Fruit fly (Drosophila melanogaster) whole organism, embryonic: ENCODE results near the gene Aprt.

Experiments
- CG10274 ChIP-seq: fragments of 200-800 bp; sonication (Bioruptor generic); optimal IDR thresholded peaks from 3 replicates; lab custom pipeline; 2017; ENCODE audit warnings: missing biosample characterization, mild to moderate bottlenecking, missing genetic modification characterization
- CG12155 ChIP-seq: fragments of 200-800 bp; sonication (Bioruptor generic); optimal IDR thresholded peaks from 3 replicates; lab custom pipeline; 2016; ENCODE audit warnings: missing biosample characterization, missing genetic modification characterization
- CG13424 ChIP-seq: fragments of 200-800 bp; sonication (Bioruptor generic); optimal IDR thresholded peaks from 2 replicates; lab custom pipeline; 2019; ENCODE audit warnings: missing biosample characterization, mild to moderate bottlenecking, missing genetic modification characterization, moderate library complexity
- CG13624 ChIP-seq: fragments of 200-800 bp; sonication (Bioruptor generic); optimal IDR thresholded peaks from 2 replicates; lab custom pipeline; 2016; ENCODE audit warnings: missing biosample characterization, missing genetic modification characterization
- CG15073 ChIP-seq: fragments of 200-800 bp; sonication (Bioruptor generic); optimal IDR thresholded peaks from 2 replicates; lab custom pipeline; 2016; ENCODE audit warnings: missing biosample characterization, missing genetic modification characterization
- CG1529 ChIP-seq: fragments of 200-800 bp; sonication (Bioruptor generic); optimal IDR thresholded peaks from 3 replicates; lab custom pipeline; 2018; ENCODE audit warnings: missing biosample characterization, missing genetic modification characterization
- CG16813 ChIP-seq: fragments of 200-800 bp; sonication (Bioruptor generic); IDR thresholded peaks from 3 replicates; pipeline ENCODE4 v1.3.6; 2022; ENCODE audit warnings: missing biosample characterization, missing genetic modification characterization; ENCODE audit not compliant: partially characterized antibody
- CG17912 ChIP-seq: fragments of 200-800 bp; sonication (Bioruptor generic); optimal IDR thresholded peaks from 2 replicates; lab custom pipeline; 2018; ENCODE audit warnings: missing biosample characterization, mild to moderate bottlenecking, missing genetic modification characterization
- CG18011 ChIP-seq: fragments of 200-800 bp; sonication (Bioruptor generic); optimal IDR thresholded peaks from 2 replicates; lab custom pipeline; 2017; ENCODE audit warnings: missing biosample characterization, missing genetic modification characterization, mild to moderate bottlenecking, moderate library complexity, missing genotype
- CG2116 ChIP-seq: fragments of 200-800 bp; sonication (Bioruptor generic); optimal IDR thresholded peaks from 3 replicates; lab custom pipeline; 2018; ENCODE audit warnings: missing biosample characterization, mild to moderate bottlenecking, missing genetic modification characterization
- CG30020 ChIP-seq: fragments of 200-800 bp; optimal IDR thresholded peaks from 2 replicates; lab custom pipeline; 2019; ENCODE audit warnings: missing biosample characterization, mild to moderate bottlenecking, missing genetic modification characterization, moderate library complexity
- CG30431 ChIP-seq: fragments of 200-800 bp; sonication (Bioruptor generic); optimal IDR thresholded peaks from 2 replicates; lab custom pipeline; 2017; ENCODE audit warnings: missing biosample characterization, missing genetic modification characterization
- CG31388 ChIP-seq: fragments of 200-800 bp; sonication (Bioruptor generic); optimal IDR thresholded peaks from 2 replicates; lab custom pipeline; 2016; ENCODE audit warnings: missing biosample characterization, missing genetic modification characterization
- CG32772 ChIP-seq: fragments of 200-800 bp; sonication (Bioruptor generic); IDR thresholded peaks from 2 replicates; pipeline ENCODE4 v1.3.6; 2022; ENCODE audit warnings: missing biosample characterization, missing genetic modification characterization
- CG8388 ChIP-seq: fragments of 200-800 bp; sonication (Bioruptor generic); optimal IDR thresholded peaks from 2 replicates; lab custom pipeline; 2019; ENCODE audit warnings: missing biosample characterization, mild to moderate bottlenecking, missing genetic modification characterization, moderate library complexity
- CG9215 ChIP-seq: fragments of 200-800 bp; sonication (Bioruptor generic); IDR thresholded peaks from 2 replicates; pipeline ENCODE4 v1.3.6; 2022; ENCODE audit warnings: missing biosample characterization, missing genetic modification characterization
- CG9609 ChIP-seq: fragments of 200-800 bp; sonication (Bioruptor generic); optimal IDR thresholded peaks from 3 replicates; lab custom pipeline; 2016; ENCODE audit warnings: missing biosample characterization, missing genetic modification characterization
- CG9817 ChIP-seq: fragments of 200-800 bp; sonication (Bioruptor generic); optimal IDR thresholded peaks from 2 replicates; lab custom pipeline; 2018; ENCODE audit warnings: missing biosample characterization, mild to moderate bottlenecking, missing genetic modification characterization, moderate library complexity
- Dip2 ChIP-seq: fragments of 200-800 bp; sonication (Bioruptor generic); IDR thresholded peaks from 2 replicates; pipeline ENCODE4 v1.3.6; 2022; ENCODE audit warnings: missing biosample characterization, missing genetic modification characterization
- E2f1 ChIP-seq: fragments of 200-800 bp; sonication (Bioruptor generic); IDR thresholded peaks from 2 replicates; pipeline ENCODE4 v1.3.6; 2022; ENCODE audit warnings: missing biosample characterization, missing genetic modification characterization
- Eip74EF ChIP-seq, 2 experiments: fragments of 200-800 bp in 1 of 2; fragments of >200 bp in 1 of 2; sonication (Bioruptor generic) in 1 of 2; optimal IDR thresholded peaks; 2 replicates each; lab custom pipeline; 2017 to 2019; ENCODE audit warnings: missing biosample characterization in 2 of 2, missing genetic modification characterization in 2 of 2, mild to moderate bottlenecking in 1 of 2, moderate library complexity in 1 of 2
- Ets97D ChIP-seq: fragments of 200-800 bp; sonication (Bioruptor generic); optimal IDR thresholded peaks from 3 replicates; lab custom pipeline; 2016; ENCODE audit warnings: missing biosample characterization, missing genetic modification characterization
- HHEX ChIP-seq: fragments of 200-800 bp; sonication (Bioruptor generic); optimal IDR thresholded peaks from 3 replicates; lab custom pipeline; 2017; ENCODE audit warnings: missing biosample characterization, mild to moderate bottlenecking, missing genetic modification characterization, missing genetic modification reagents
- Hmx ChIP-seq: fragments of 200-800 bp; sonication (Bioruptor generic); optimal IDR thresholded peaks from 2 replicates; lab custom pipeline; 2016; ENCODE audit warnings: missing biosample characterization, missing genetic modification characterization
- Ravus ChIP-seq: fragments of 200-800 bp; sonication (Bioruptor generic); IDR thresholded peaks from 2 replicates; pipeline ENCODE4 v1.3.6; 2022; ENCODE audit warnings: missing biosample characterization, missing genetic modification characterization
- Rx ChIP-seq: fragments of 200-800 bp; sonication (Bioruptor generic); IDR thresholded peaks from 2 replicates; pipeline ENCODE4 v1.3.6; 2022; ENCODE audit warnings: missing biosample characterization, missing genetic modification characterization
- Stat92E ChIP-seq, 3 experiments: fragments of >200 bp in 2 of 3; fragments of 200-800 bp in 1 of 3; sonication (Bioruptor generic) in 1 of 3; optimal IDR thresholded peaks; 2 replicates each; lab custom pipeline; 2017 to 2019; ENCODE audit warnings: missing biosample characterization in 3 of 3, missing genetic modification characterization in 3 of 3, mild to moderate bottlenecking in 1 of 3, moderate library complexity in 1 of 3
- Trl ChIP-seq, 3 experiments: fragments of >200 bp in 2 of 3; fragments of 200-800 bp in 1 of 3; sonication (Bioruptor generic) in 1 of 3; optimal IDR thresholded peaks; 2 replicates in 1 of 3; 3 replicates in 2 of 3; lab custom pipeline; 2016 to 2017; ENCODE audit warnings: missing biosample characterization in 1 of 3, missing genetic modification characterization in 1 of 3
- abd-A ChIP-seq: fragments of 200-800 bp; sonication (Bioruptor generic); optimal IDR thresholded peaks from 3 replicates; lab custom pipeline; 2019; ENCODE audit warnings: missing biosample characterization, mild to moderate bottlenecking, missing genetic modification characterization, moderate library complexity
- ash1 ChIP-seq: fragments of 200-800 bp; sonication (Bioruptor generic); optimal IDR thresholded peaks from 2 replicates; lab custom pipeline; 2018; ENCODE audit warnings: missing biosample characterization, mild to moderate bottlenecking, missing genetic modification characterization
- dati ChIP-seq: fragments of 200-800 bp; sonication (Bioruptor generic); IDR thresholded peaks from 2 replicates; pipeline ENCODE4 v1.3.6; 2022; ENCODE audit warnings: missing biosample characterization, missing genetic modification characterization
- esg ChIP-seq: fragments of 200-800 bp; sonication (Bioruptor generic); conservative IDR thresholded peaks from 2 replicates; pipeline ENCODE4 v1.3.6; 2022; ENCODE audit warnings: missing biosample characterization, missing genetic modification characterization
- fd102C ChIP-seq: fragments of 200-800 bp; sonication (Bioruptor generic); optimal IDR thresholded peaks from 2 replicates; lab custom pipeline; 2018; ENCODE audit warnings: missing biosample characterization, mild to moderate bottlenecking, missing genetic modification characterization, moderate library complexity
- fd3F ChIP-seq: fragments of 200-800 bp; sonication (Bioruptor generic); optimal IDR thresholded peaks from 2 replicates; lab custom pipeline; 2018; ENCODE audit warnings: missing biosample characterization, mild to moderate bottlenecking, missing genetic modification characterization, moderate library complexity
- fd96Cb ChIP-seq: fragments of 200-800 bp; sonication (Bioruptor generic); optimal IDR thresholded peaks from 2 replicates; lab custom pipeline; 2018; ENCODE audit warnings: missing biosample characterization, mild to moderate bottlenecking, missing genetic modification characterization, moderate library complexity
- gem ChIP-seq: fragments of 200-800 bp; sonication (Bioruptor generic); optimal IDR thresholded peaks from 2 replicates; lab custom pipeline; 2019; ENCODE audit warnings: missing biosample characterization, mild to moderate bottlenecking, missing genetic modification characterization, moderate library complexity
- gfzf ChIP-seq: fragments of 200-800 bp; sonication (Bioruptor generic); optimal IDR thresholded peaks from 2 replicates; lab custom pipeline; 2016; ENCODE audit warnings: missing biosample characterization, mild to moderate bottlenecking, missing genetic modification characterization, moderate library complexity
- gt ChIP-seq: fragments of 200-800 bp; sonication (Bioruptor generic); IDR thresholded peaks from 2 replicates; pipeline ENCODE4 v1.3.6; 2022; ENCODE audit warnings: missing biosample characterization, missing genetic modification characterization
- hb ChIP-seq: fragments of 200-800 bp; sonication (Bioruptor generic); IDR thresholded peaks from 3 replicates; pipeline ENCODE4 v1.3.6; 2022; ENCODE audit warnings: missing biosample characterization, missing genetic modification characterization; ENCODE audit not compliant: partially characterized antibody
- jumu ChIP-seq: fragments of 200-800 bp; sonication (Bioruptor generic); optimal IDR thresholded peaks from 3 replicates; lab custom pipeline; 2016; ENCODE audit warnings: missing biosample characterization, missing genetic modification characterization
- kah ChIP-seq: fragments of 200-800 bp; sonication (Bioruptor generic); optimal IDR thresholded peaks from 2 replicates; lab custom pipeline; 2018; ENCODE audit warnings: missing biosample characterization, mild to moderate bottlenecking, missing genetic modification characterization
- odd ChIP-seq: fragments of 200-800 bp; sonication (Bioruptor generic); optimal IDR thresholded peaks from 2 replicates; lab custom pipeline; 2017; ENCODE audit warnings: missing biosample characterization, mild to moderate bottlenecking, missing genetic modification characterization
- sisA ChIP-seq: fragments of 200-800 bp; sonication (Bioruptor generic); IDR thresholded peaks from 2 replicates; pipeline ENCODE4 v1.3.6; 2022; ENCODE audit warnings: missing biosample characterization, missing genetic modification characterization
- sna ChIP-seq: fragments of 200-800 bp; sonication (Bioruptor generic); IDR thresholded peaks from 2 replicates; pipeline ENCODE4 v1.3.6; 2022; ENCODE audit warnings: missing biosample characterization, missing genetic modification characterization; ENCODE audit not compliant: partially characterized antibody
- sug ChIP-seq: fragments of 200-800 bp; optimal IDR thresholded peaks from 2 replicates; lab custom pipeline; 2019; ENCODE audit warnings: missing biosample characterization, mild to moderate bottlenecking, missing genetic modification characterization, moderate library complexity
- tna ChIP-seq: fragments of 200-800 bp; sonication (Bioruptor generic); IDR thresholded peaks from 2 replicates; pipeline ENCODE4 v1.3.6; 2022; ENCODE audit warnings: missing biosample characterization, missing genetic modification characterization; ENCODE audit not compliant: partially characterized antibody
- wek ChIP-seq: fragments of 200-800 bp; sonication (Bioruptor generic); optimal IDR thresholded peaks from 3 replicates; lab custom pipeline; 2018; ENCODE audit warnings: missing biosample characterization, mild to moderate bottlenecking, missing genetic modification characterization, moderate library complexity

The Aprt gene

DNA sequence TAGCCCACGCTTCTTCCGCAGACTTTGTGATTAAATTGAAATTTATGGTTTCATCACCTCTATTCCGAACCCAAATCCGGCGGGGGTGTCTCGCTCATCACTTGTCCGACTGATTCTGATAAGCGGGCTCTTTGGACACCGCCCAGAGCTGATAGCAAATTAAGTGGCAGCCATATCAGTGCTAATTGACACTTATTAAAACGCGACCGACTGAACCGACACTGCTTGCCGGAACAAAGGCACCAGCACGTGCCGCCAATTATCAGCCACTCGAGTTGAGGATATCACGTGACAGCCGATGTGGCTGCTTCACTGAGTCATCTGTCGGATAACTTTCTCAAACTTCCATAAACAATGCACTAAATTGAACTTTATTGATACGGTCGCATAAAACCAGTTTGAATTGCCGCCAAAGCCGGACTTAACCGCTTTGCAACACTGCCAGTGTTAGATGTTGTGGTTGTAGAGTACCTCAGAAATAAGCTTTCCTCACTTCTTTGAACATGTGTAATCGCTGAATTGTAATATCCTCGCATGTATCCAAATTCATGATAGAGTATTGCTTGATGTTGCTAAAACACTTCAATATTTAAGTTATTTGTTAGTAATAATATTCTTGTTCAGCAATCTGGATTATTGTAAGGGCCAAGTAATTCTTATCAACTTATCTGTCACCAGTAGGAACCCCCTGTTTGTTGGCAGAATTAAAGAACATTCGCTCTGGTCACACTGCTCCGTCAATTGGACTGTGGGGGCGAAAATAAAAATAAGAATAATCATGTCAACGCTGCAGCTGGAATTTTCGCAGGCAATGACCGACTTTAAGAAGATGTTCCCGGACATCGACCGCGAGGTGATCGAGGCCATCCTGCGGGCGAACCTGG is 28.1 kb downstream of the Aprt start, which contains the start of gene CG12024 (continued):
- no peak for TF ChIP-seq Dip2 (GFP tag; lab: Robert Waterston, UW)
- peak in 1 of 2 experiments; percentile 11 for TF ChIP-seq Trl (optimal IDR thresholded peaks at IDR 0.05; lab: Kevin White, UChicago)
- TF ChIP-seq Trl (GFP tag; optimal IDR thresholded peaks at IDR 0.05; lab: Kevin White, UChicago) = peak; percentile 76
- peak; percentile 76 for TF ChIP-seq CG12155 (GFP tag; lab: Kevin White, UChicago)
- peak; percentile 43 for TF ChIP-seq CG17912 (GFP tag; lab: Kevin White, UChicago)
- TF ChIP-seq Ravus = no peak; the same call in 1 of the 2 replicates
- no peak for TF ChIP-seq hb
- TF ChIP-seq CG13424 = peak; percentile 83
- TF ChIP-seq CG8388 (GFP tag; lab: Kevin White, UChicago) = peak; percentile 39
- TF ChIP-seq Ets97D = peak; percentile 72
- peak; percentile 80 for TF ChIP-seq gem (tag; lab: Kevin White, UChicago)
- peak; percentile 74 for TF ChIP-seq CG13624
- peak; percentile 77 for TF ChIP-seq CG9609
- no peak for TF ChIP-seq Eip74EF (GFP tag; optimal IDR thresholded peaks at IDR 0.05; lab: Kevin White, UChicago)
- peak; percentile 63 for TF ChIP-seq CG18011
- peak; percentile 51 for TF ChIP-seq fd96Cb (tag; lab: Kevin White, UChicago)
- TF ChIP-seq dati (GFP tag; lab: Robert Waterston, UW) = no peak
- TF ChIP-seq CG9215 (GFP tag; lab: Robert Waterston, UW) = peak; percentile 75
- no peak for TF ChIP-seq ash1 (GFP tag; lab: Kevin White, UChicago)
- peak; percentile 24; the same call in 1 of the 2 replicates for TF ChIP-seq esg
- TF ChIP-seq CG32772 (GFP tag; lab: Robert Waterston, UW) = peak; percentile 41; the same call in 1 of the 2 replicates
- TF ChIP-seq CG15073 (GFP tag; lab: Kevin White, UChicago) = peak; percentile 4
- peak; percentile 74 for TF ChIP-seq jumu
- no peak for TF ChIP-seq fd102C (GFP tag; lab: Kevin White, UChicago)
- peak; percentile 90 for TF ChIP-seq sug (tag; lab: Kevin White, UChicago)
- no peak for TF ChIP-seq Hmx (GFP tag; lab: Kevin White, UChicago)
- no peak for TF ChIP-seq CG16813
- TF ChIP-seq CG30431 = peak; percentile 52
- TF ChIP-seq CG9817 = peak; percentile 84
- TF ChIP-seq wek (GFP tag; lab: Kevin White, UChicago) = peak; percentile 66
- peak; percentile 75 for TF ChIP-seq fd3F (GFP tag; lab: Kevin White, UChicago)
- TF ChIP-seq Stat92E (GFP tag; optimal IDR thresholded peaks at IDR 0.05; lab: Kevin White, UChicago) = no peak
- peak; percentile 21 for TF ChIP-seq CG31388 (GFP tag; lab: Kevin White, UChicago)
- TF ChIP-seq odd = no peak
- peak; percentile 93 for TF ChIP-seq CG30020 (tag; lab: Kevin White, UChicago)
- TF ChIP-seq HHEX (GFP tag; lab: Kevin White, UChicago) = peak; percentile 46
- TF ChIP-seq gt (GFP tag; lab: Robert Waterston, UW) = no peak
- no peak for TF ChIP-seq sna (GFP tag; lab: Robert Waterston, UW)
- TF ChIP-seq CG10274 (GFP tag; lab: Kevin White, UChicago) = peak; percentile 5
- peak; percentile 71 for TF ChIP-seq CG2116 (GFP tag; lab: Kevin White, UChicago)
- TF ChIP-seq Rx (GFP tag; lab: Robert Waterston, UW) = 0 out of 2 replicates have a peak, but pooled peaks have one; percentile 7
- peak; percentile 86 for TF ChIP-seq gfzf (GFP tag; lab: Kevin White, UChicago)
- peak; percentile 23; the same call in 1 of the 2 replicates for TF ChIP-seq tna (GFP tag; lab: Robert Waterston, UW)
- TF ChIP-seq sisA (GFP tag; lab: Robert Waterston, UW) = peak; percentile 63
- no peak for TF ChIP-seq kah
- TF ChIP-seq abd-A (tag; lab: Kevin White, UChicago) = no peak
- no peak for TF ChIP-seq CG1529 (GFP tag; lab: Kevin White, UChicago)
- TF ChIP-seq E2f1 (GFP tag; lab: Robert Waterston, UW) = peak; percentile 54
